Worm (Caenorhabditis elegans): ENCODE results near the gene srbc-12.

- TF ChIP-seq ceh-18 (tag; optimal IDR thresholded peaks at IDR 0.05) (no peak), dve-1 (tag; optimal IDR thresholded peaks at IDR 0.05) (no peak)
Measured at ce11 chrV:889216-889615, 39.6 kb downstream of the srbc-12 start, which contains the start of gene T02B11.6.

All from whole organism, late embryonic.